Worm (Caenorhabditis elegans): ENCODE measurements around the gene srh-303.
A peak's percentile ranks its signal among the peaks of the same experiment; 100 is the strongest.

- peak; percentile 29 for TF ChIP-seq blmp-1 (tag; optimal IDR thresholded peaks at IDR 0.05; ENCODE audit: insufficient read depth)
- TF ChIP-seq nhr-23 (tag; optimal IDR thresholded peaks at IDR 0.05) = no peak
- TF ChIP-seq ama-1 (optimal IDR thresholded peaks at IDR 0.05) = no peak
Observed at ce11 chrV:17857901-17858300, 26.5 kb downstream of the srh-303 start.
